Fruit fly (Drosophila melanogaster) ovary, adult (tissue): ENCODE measurements around the gene CG14926.

Experiments used
- CG17801 ChIP-seq: fragments of 200-800 bp; optimal IDR thresholded peaks from 2 replicates; lab custom pipeline; 2019; ENCODE audit warnings: missing biosample characterization, mild to moderate bottlenecking, missing genetic modification characterization, moderate library complexity; ENCODE audit not compliant: partially characterized antibody

Gene CG14926

DNA sequence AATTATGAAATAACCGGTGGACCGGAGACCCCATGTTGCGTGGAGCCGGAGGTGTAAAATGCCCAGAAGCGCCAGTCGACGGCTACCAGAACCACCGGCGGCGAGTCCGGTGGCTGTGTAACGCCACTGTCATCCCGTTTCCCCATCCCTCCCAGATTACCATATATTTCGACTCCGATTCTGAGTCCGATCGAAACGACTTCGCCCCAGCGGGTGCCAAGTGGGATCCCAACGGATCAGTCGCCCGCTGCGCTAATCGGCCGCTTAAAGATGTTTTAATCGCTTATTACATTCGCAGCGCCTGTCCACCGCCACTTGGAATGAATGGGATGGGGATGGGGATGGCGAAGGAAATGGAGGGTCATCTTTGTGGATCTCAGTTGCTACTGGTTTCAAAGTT is 20.3 kb downstream of the CG14926 start:
- no peak for TF ChIP-seq CG17801 (GFP tag; lab: Kevin White, UChicago)

DNA sequence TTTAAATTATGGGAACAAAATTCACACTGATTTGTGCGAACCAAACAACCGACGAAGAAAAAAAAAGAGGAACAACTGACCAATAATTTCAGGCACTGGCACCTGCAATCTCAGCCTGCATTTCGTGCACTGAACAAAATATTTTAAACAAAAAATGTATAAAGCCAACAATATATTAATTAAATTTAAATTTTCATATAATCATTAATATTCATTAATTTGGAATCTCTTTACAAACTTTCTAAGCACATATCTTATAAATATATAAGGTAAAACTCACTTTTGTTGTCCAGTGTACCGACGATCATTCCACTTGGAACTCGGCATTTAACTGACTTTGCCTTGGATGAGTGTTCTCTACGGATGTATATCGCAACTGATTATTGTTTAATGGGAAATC is 21.0 kb downstream of the CG14926 start:
- no peak for TF ChIP-seq CG17801 (GFP tag; lab: Kevin White, UChicago)

DNA sequence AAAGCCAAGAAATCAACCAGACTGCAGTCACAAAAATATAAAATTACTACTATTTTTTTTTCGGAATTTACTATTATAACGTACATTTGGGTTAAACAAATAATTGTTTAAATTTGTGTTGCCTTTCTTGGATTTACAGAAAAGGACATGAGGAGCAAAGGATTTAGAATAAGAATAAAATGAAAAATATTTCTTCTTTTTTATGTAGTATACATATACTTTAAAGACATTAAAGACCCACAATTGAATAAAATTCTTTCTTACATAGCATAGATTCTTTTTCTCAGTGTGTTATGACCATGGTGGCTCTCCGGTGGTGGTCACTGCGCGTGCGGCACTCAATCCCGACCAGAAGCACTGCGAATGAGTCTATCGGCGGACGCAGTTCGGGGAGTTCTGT is 23.9 kb downstream of the CG14926 start:
- no peak for TF ChIP-seq CG17801 (GFP tag; lab: Kevin White, UChicago)

DNA sequence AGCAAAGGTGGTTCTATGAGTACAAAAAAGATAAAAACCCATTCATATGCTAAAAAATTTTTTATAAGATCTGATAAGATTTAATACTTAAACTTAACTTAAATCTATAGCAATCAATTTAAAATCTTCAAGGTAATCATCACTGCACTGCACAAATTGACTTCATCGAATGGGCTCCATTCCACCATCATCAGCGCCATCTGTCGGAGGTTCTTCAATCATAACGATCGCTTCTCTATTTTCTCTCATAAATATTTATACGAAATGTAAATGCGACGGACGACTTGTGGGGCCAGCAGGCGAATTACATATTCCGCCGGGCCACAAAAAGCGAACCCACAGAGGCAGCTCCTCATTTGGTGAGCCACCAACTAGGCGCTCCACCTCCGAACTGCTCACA is 24.7 kb downstream of the CG14926 start:
- no peak for TF ChIP-seq CG17801 (GFP tag; lab: Kevin White, UChicago)

DNA sequence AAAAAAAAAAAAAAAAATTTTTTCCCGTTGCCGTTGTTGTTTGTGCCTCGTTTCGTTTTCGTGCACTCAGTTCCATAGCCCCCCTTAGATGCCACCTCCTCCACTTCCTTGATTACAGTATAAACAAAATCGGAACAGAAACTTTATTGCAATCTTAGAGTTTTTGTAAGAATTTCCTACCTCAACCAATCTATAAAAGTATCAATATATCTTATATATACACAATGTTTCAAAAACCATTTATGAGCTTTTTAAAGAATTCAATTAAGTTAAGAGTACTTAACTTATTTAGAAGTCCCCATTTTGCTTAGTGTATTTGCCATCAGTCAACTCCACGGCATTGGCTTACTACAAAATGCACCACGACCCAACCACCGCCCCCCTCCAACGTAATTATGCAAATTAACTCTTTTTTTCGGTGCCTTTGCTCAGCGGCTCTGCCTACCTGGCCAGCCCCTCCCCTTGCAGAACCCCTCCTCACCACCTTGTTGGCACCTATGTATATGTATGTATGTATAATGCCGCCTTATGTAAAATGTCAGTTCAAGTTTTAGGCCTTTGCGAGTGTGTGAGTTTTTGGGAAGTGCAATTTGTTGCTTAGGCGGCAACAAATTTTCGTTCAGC is 25.4 kb downstream of the CG14926 start:
- no peak for TF ChIP-seq CG17801 (GFP tag; lab: Kevin White, UChicago)

DNA sequence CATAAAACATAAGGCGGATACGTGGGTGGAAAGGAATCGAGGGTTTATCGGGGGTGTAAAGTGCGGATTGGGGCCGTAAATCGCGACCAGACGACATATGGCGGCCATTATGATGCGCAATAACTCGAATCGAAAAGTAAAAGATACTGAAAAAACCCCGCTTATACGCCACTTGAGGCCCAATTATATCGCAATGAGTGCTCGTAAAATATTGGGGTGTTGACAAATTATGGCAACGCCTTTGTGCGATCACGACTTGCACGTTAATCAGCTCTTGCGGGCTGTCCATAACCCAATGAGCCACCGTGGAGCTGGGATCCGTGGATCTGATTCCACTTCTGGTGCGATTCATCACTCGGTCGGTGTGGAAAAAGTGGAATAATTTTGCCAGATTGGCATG is 33.3 kb downstream of the CG14926 start:
- TF ChIP-seq CG17801 (GFP tag; lab: Kevin White, UChicago), result no peak

DNA sequence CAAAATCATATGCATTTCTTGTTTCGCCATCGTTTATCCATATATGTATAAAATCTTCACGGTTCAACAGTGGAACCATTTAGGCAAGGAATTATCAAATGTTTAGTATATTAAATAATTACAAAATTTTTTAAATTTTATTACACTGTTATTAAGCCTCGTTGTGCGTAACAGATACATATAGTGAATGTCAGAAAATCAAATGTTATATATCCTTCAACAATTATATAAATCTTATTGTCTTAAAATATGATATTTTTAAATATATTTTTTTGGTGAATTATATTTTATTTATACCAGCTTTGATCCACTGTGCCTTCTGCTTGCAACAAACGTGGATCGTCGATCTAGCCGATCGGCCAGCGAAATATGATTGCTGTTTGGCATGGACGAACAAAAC is 36.0 kb downstream of the CG14926 start:
- no peak for TF ChIP-seq CG17801 (GFP tag; lab: Kevin White, UChicago)

DNA sequence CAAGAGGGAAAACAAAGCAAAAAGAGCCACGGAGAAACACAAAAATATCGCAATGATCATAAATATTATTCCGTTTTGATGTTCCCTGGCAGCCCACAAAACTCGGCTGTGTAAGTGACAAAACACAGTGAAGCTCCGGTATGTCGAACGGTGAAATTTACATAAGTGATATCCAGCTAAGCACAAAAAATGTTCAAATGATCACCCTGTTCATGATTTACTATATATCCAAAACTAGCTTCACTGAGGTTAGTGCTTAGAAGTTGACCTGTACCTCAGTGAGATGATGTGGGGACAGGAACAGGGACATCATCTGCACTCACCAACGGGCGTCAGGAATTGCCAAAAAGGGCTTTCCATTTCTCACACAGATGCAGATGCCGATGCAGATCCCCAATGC is 37.0 kb downstream of the CG14926 start:
- no peak for TF ChIP-seq CG17801 (GFP tag; lab: Kevin White, UChicago)

DNA sequence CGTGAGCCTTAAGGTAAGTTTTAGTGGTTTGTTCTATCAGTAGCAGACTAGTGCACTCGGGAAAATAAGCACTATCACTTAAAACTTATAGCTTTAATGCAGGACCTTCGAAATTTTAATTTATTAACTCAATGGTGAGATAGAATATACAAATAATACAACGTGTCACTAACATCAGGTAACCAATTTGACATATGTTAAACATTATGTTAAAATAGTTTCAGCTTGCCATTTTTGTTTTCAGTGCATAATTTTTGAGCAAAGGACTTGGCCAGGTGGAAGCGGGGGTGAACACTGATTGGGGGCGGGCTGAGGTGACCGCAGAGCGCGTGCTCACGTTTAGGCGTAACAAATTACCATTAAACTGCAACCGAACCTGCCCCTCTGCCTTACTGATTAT is 40.6 kb downstream of the CG14926 start:
- TF ChIP-seq CG17801 (GFP tag; lab: Kevin White, UChicago), result no peak

DNA sequence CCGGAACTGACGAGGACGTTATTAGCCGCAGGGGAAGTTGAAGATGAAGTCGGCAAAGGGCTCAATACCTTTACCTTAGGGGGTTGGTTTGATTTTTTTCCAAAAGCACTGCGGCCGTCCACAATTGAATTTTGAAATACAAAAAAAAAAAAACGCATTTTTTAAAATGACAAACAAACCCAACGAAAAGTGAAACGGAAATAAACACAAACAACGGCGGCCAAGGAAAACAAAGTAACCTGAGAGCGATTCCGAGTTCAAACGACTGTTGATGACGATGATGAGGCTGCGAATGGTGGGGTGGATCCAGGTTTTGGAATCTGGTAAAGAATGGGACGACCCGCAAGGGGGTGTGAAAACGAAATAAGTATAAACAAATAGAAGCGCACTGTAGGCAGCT is 46.6 kb downstream of the CG14926 start:
- no peak for TF ChIP-seq CG17801 (GFP tag; lab: Kevin White, UChicago)

DNA sequence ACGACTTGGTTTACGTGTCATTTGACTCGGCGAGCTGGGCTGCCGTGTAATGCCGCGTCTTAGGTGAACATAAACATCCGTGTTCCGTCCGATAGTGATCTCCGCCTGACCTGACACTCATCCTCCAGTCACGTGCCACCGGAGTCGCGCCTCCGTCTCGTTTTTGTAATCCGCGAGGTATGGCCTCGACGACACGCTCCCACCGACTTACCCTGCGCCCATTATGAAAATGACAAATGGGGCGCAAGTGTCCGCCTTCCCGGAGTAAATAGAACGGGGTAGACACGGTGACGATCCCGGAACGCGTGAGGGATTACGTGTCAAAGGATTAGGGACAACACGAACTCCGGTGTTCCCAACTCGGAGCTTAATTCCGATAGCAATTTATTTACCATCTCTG is 47.4 kb downstream of the CG14926 start:
- TF ChIP-seq CG17801 (GFP tag; lab: Kevin White, UChicago), result no peak
